Fruit fly (Drosophila melanogaster): ENCODE measurements around the gene mmd.

DNA sequence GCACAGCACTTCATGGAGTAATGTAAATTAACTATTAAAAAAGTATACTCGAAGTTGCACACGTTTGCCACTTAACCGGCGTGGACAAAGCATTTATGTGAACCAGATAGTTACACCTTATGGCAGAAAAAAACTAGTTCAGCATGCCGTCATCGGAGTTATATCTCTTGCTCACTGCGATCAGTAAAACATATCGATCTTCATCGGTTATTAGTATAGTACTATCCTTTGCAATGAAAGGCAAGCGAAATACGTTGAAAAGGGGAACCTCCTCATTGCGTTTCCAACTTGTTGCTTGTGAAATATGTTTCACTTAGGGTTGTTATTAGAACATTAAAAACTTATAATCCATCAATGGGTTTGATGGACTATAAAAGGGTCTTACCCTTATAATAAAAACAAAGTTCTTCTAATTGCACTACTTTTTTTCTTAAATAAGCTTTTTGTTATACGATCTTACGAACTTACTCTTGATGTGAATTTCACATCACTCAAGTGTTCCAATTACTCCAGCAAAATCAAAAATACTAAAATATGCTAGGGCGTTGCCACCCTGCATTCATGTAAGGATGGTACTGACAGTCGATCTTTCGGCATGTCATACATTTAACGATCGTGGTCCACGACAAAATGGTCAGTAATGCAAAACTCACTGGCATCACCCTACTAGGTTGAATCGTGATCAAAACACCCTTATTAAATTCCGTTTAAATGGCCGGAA lies 63.2 kb downstream of the mmd start, which contains the start of gene CycD:
- TF ChIP-seq CG10348 (GFP tag; IDR thresholded peaks at IDR 0.05): no peak
- TF ChIP-seq rn (GFP tag; IDR thresholded peaks at IDR 0.05): no peak
- TF ChIP-seq CG12605 (GFP tag; IDR thresholded peaks at IDR 0.05): no peak
- TF ChIP-seq CG8301 (tag; optimal IDR thresholded peaks at IDR 0.05): no peak
- no peak; the same call in 1 of the 2 replicates for TF ChIP-seq CG32121 (GFP tag; IDR thresholded peaks at IDR 0.05)
- TF ChIP-seq CG9948 (tag; optimal IDR thresholded peaks at IDR 0.05): no peak
- TF ChIP-seq gl (tag; optimal IDR thresholded peaks at IDR 0.05): no peak
- no peak for TF ChIP-seq CG34367 (tag; optimal IDR thresholded peaks at IDR 0.05)
- no peak for TF ChIP-seq CG4496 (GFP tag; IDR thresholded peaks at IDR 0.05)
- TF ChIP-seq EcR (GFP tag; optimal IDR thresholded peaks at IDR 0.05): no peak
- no peak for TF ChIP-seq CG8159 (tag; optimal IDR thresholded peaks at IDR 0.05)
- TF ChIP-seq CG17806 (tag; optimal IDR thresholded peaks at IDR 0.05): no peak
